Worm (Caenorhabditis elegans): ENCODE measurements around the gene Y57G11C.14.

ce11 chrIV:14816288-14816687 lies 17.2 kb downstream of the Y57G11C.14 start, which contains the start of gene Y57G11C.46:
- TF ChIP-seq fos-1 (tag; optimal IDR thresholded peaks at IDR 0.05), result no peak
- TF ChIP-seq nhr-237 (tag; optimal IDR thresholded peaks at IDR 0.05), result no peak
- TF ChIP-seq nhr-12 (tag; optimal IDR thresholded peaks at IDR 0.05), result no peak
- TF ChIP-seq fkh-10 (GFP tag; optimal IDR thresholded peaks at IDR 0.05), result no peak
- TF ChIP-seq tbx-2 (tag; optimal IDR thresholded peaks at IDR 0.05), result no peak
- no peak for TF ChIP-seq pqm-1 (tag; optimal IDR thresholded peaks at IDR 0.05)
- TF ChIP-seq ceh-82 (tag; optimal IDR thresholded peaks at IDR 0.05), result no peak

Measured in whole organism, L3 larva.